Worm (Caenorhabditis elegans) whole organism, L4 larva: ENCODE data around the gene C55C3.6.

Experiments
- F44E2.7 ChIP-seq: fragments of 200-800 bp; sonication (Bioruptor generic); IDR thresholded peaks from 2 replicates; pipeline ENCODE4 v2.1.2; 2022; ENCODE audit warnings: missing genetic modification characterization, missing compliant biosample characterization
- T20F7.1 ChIP-seq: fragments of 200-800 bp; sonication (Bioruptor generic); optimal IDR thresholded peaks from 2 replicates; lab custom pipeline; 2018; ENCODE audit warnings: mild to moderate bottlenecking, missing genetic modification characterization, missing compliant biosample characterization
- T26A8.4 ChIP-seq: fragments of 200-800 bp; sonication (Bioruptor generic); IDR thresholded peaks from 2 replicates; pipeline ENCODE4 v1.3.6; 2022; ENCODE audit warnings: missing genetic modification characterization, missing compliant biosample characterization
- Y5F2A.4 ChIP-seq: fragments of 200-800 bp; sonication (Bioruptor generic); optimal IDR thresholded peaks from 2 replicates; lab custom pipeline; 2018; ENCODE audit warnings: mild to moderate bottlenecking, missing genetic modification characterization, missing compliant biosample characterization
- Y75B8A.6 ChIP-seq: fragments of 200-800 bp; sonication (Bioruptor generic); IDR thresholded peaks from 2 replicates; pipeline ENCODE4 v1.3.6; 2022; ENCODE audit warnings: missing genetic modification reagents, missing genetic modification characterization, missing compliant biosample characterization
- ZK337.2 ChIP-seq: fragments of 200-800 bp; sonication (Bioruptor generic); IDR thresholded peaks from 2 replicates; pipeline ENCODE4 v1.3.6; 2022; ENCODE audit warnings: missing genetic modification reagents, missing genetic modification characterization, missing compliant biosample characterization
- aha-1 ChIP-seq: fragments of 150-350 bp; peaks from one replicate; lab custom pipeline; 2014; ENCODE audit warnings: missing biosample characterization, missing genetic modification characterization
- ceh-44 ChIP-seq: fragments of 200-800 bp; sonication (Bioruptor generic); IDR thresholded peaks from 2 replicates; pipeline ENCODE4 v1.3.6; 2022; ENCODE audit warnings: missing genetic modification reagents, missing genetic modification characterization, missing compliant biosample characterization
- ces-1 ChIP-seq: fragments of 150-350 bp; sonication (generic microtip); optimal IDR thresholded peaks from 4 replicates; lab custom pipeline; 2014; ENCODE audit warnings: missing biosample characterization, missing genetic modification reagents, missing genetic modification characterization
- cey-2 ChIP-seq: sonication (generic microtip); optimal IDR thresholded peaks from 3 replicates; lab custom pipeline; 2017; ENCODE audit warnings: missing genetic modification characterization, mild to moderate bottlenecking, missing compliant biosample characterization, antibody characterized with exemption, borderline replicate concordance; ENCODE audit not compliant: insufficient read depth
- ctbp-1 ChIP-seq: fragments of 200-800 bp; sonication (Bioruptor generic); IDR thresholded peaks from 2 replicates; pipeline ENCODE4 v1.3.6; 2022; ENCODE audit warnings: missing genetic modification reagents, missing genetic modification characterization, missing compliant biosample characterization
- daf-16 ChIP-seq, 3 experiments: sonication (generic microtip); optimal IDR thresholded peaks; 2 replicates each; lab custom pipeline; 2016 to 2017; ENCODE audit warnings: missing genetic modification characterization in 3 of 3, missing genetic modification reagents in 3 of 3, mild to moderate bottlenecking in 2 of 3, missing compliant biosample characterization in 2 of 3, missing biosample characterization in 1 of 3, moderate library complexity in 1 of 3
- dmd-6 ChIP-seq: fragments of 200-800 bp; sonication (Bioruptor generic); IDR thresholded peaks from 2 replicates; pipeline ENCODE4 v1.3.6; 2022; ENCODE audit warnings: missing genetic modification reagents, missing genetic modification characterization, missing compliant biosample characterization
- dpl-1 ChIP-seq: fragments of 150-350 bp; optimal IDR thresholded peaks from 2 replicates; lab custom pipeline; 2014; ENCODE audit warnings: missing biosample characterization, missing genetic modification reagents, missing genetic modification characterization
- dve-1 ChIP-seq: sonication (generic microtip); optimal IDR thresholded peaks from 2 replicates; lab custom pipeline; 2017; ENCODE audit warnings: antibody characterized with exemption, mild to moderate bottlenecking, missing genetic modification characterization, missing compliant biosample characterization; ENCODE audit not compliant: insufficient read depth
- fkh-10 ChIP-seq: fragments of 150-350 bp; optimal IDR thresholded peaks from 2 replicates; lab custom pipeline; 2014; ENCODE audit warnings: missing biosample characterization, missing genetic modification reagents, missing genetic modification characterization
- hif-1 ChIP-seq, 2 experiments: sonication (generic microtip); optimal IDR thresholded peaks; 2 replicates each; lab custom pipeline; 2016 to 2017; ENCODE audit warnings: missing compliant biosample characterization in 2 of 2, missing genetic modification characterization in 2 of 2, missing genetic modification reagents in 2 of 2, missing genotype in 2 of 2, mild to moderate bottlenecking in 1 of 2
- hlh-11 ChIP-seq: fragments of 200-800 bp; sonication (Bioruptor generic); optimal IDR thresholded peaks from 2 replicates; lab custom pipeline; 2018; ENCODE audit warnings: mild to moderate bottlenecking, missing genetic modification characterization, missing compliant biosample characterization
- hlh-30 ChIP-seq: sonication (generic microtip); optimal IDR thresholded peaks from 2 replicates; lab custom pipeline; 2017; ENCODE audit warnings: antibody characterized with exemption, mild to moderate bottlenecking, missing genetic modification characterization, missing compliant biosample characterization; ENCODE audit not compliant: insufficient read depth
- hmg-1.1 ChIP-seq: fragments of 200-800 bp; sonication (Bioruptor generic); IDR thresholded peaks from 2 replicates; pipeline ENCODE4 v1.3.6; 2022; ENCODE audit warnings: missing genetic modification reagents, missing genetic modification characterization, missing compliant biosample characterization
- lim-7 ChIP-seq: fragments of 200-800 bp; sonication (Bioruptor generic); IDR thresholded peaks from 2 replicates; pipeline ENCODE4 v1.3.6; 2022; ENCODE audit warnings: missing genetic modification characterization, missing compliant biosample characterization
- lin-13 ChIP-seq: fragments of 150-350 bp; optimal IDR thresholded peaks from 2 replicates; lab custom pipeline; 2014; ENCODE audit warnings: missing biosample characterization, missing genetic modification reagents, missing genetic modification characterization
- lin-15B ChIP-seq: fragments of 150-350 bp; sonication (generic microtip); optimal IDR thresholded peaks from 3 replicates; lab custom pipeline; 2014; ENCODE audit warnings: missing biosample characterization, missing genetic modification characterization
- lin-38 ChIP-seq: fragments of 200-800 bp; sonication (Bioruptor generic); IDR thresholded peaks from 2 replicates; pipeline ENCODE4 v1.3.6; 2022; ENCODE audit warnings: missing genetic modification reagents, missing genetic modification characterization, missing compliant biosample characterization
- lir-3 ChIP-seq: sonication (generic microtip); optimal IDR thresholded peaks from 2 replicates; lab custom pipeline; 2016; ENCODE audit warnings: mild to moderate bottlenecking, missing genetic modification characterization, missing compliant biosample characterization
- lsy-2 ChIP-seq, 2 experiments: fragments of 150-350 bp in 1 of 2; sonication (generic microtip) in 1 of 2; optimal IDR thresholded peaks; 2 replicates each; lab custom pipeline; 2014 to 2017; ENCODE audit warnings: missing biosample characterization in 2 of 2, missing genetic modification characterization in 2 of 2
- mdl-1 ChIP-seq, 2 experiments: fragments of 150-350 bp in 1 of 2; sonication (generic microtip) in 1 of 2; optimal IDR thresholded peaks; 2 replicates each; lab custom pipeline; 2014 to 2017; ENCODE audit warnings: missing biosample characterization in 2 of 2, missing genetic modification characterization in 2 of 2
- mdt-29 ChIP-seq: fragments of 200-800 bp; sonication (Bioruptor generic); IDR thresholded peaks from 2 replicates; pipeline ENCODE4 v1.3.6; 2022; ENCODE audit warnings: missing genetic modification reagents, missing genetic modification characterization, missing compliant biosample characterization
- mep-1 ChIP-seq: fragments of 150-350 bp; sonication (generic microtip); optimal IDR thresholded peaks from 3 replicates; lab custom pipeline; 2014; ENCODE audit warnings: missing biosample characterization, missing genetic modification characterization
- mes-2 ChIP-seq: sonication (generic microtip); optimal IDR thresholded peaks from 2 replicates; lab custom pipeline; 2016; ENCODE audit warnings: missing genotype, mild to moderate bottlenecking, missing genetic modification characterization, missing compliant biosample characterization; ENCODE audit not compliant: poor library complexity, severe bottlenecking
- mxl-2 ChIP-seq: fragments of 200-800 bp; sonication (Bioruptor generic); conservative IDR thresholded peaks from 2 replicates; pipeline ENCODE4 v1.3.6; 2022; ENCODE audit warnings: missing genetic modification reagents, missing genetic modification characterization, missing compliant biosample characterization
- mxl-3 ChIP-seq: fragments of 200-800 bp; sonication (Bioruptor generic); optimal IDR thresholded peaks from 2 replicates; lab custom pipeline; 2018; ENCODE audit warnings: mild to moderate bottlenecking, missing genetic modification characterization, missing compliant biosample characterization
- nhr-10 ChIP-seq: fragments of 150-350 bp; optimal IDR thresholded peaks from 2 replicates; lab custom pipeline; 2014; ENCODE audit warnings: missing biosample characterization, missing genetic modification characterization
- nhr-102 ChIP-seq: sonication (generic microtip); optimal IDR thresholded peaks from 2 replicates; lab custom pipeline; 2016; ENCODE audit warnings: mild to moderate bottlenecking, missing genetic modification characterization, moderate library complexity, missing compliant biosample characterization
- nhr-11 ChIP-seq: fragments of 150-350 bp; optimal IDR thresholded peaks from 2 replicates; lab custom pipeline; 2014; ENCODE audit warnings: missing biosample characterization, missing genetic modification characterization
- nhr-28 ChIP-seq: fragments of 150-350 bp; optimal IDR thresholded peaks from 2 replicates; lab custom pipeline; 2014; ENCODE audit warnings: missing biosample characterization, missing genetic modification characterization
- nhr-48 ChIP-seq: sonication (generic microtip); optimal IDR thresholded peaks from 2 replicates; lab custom pipeline; 2016; ENCODE audit warnings: mild to moderate bottlenecking, missing genetic modification characterization, missing compliant biosample characterization
- nhr-6 ChIP-seq: fragments of 150-350 bp; optimal IDR thresholded peaks from 2 replicates; lab custom pipeline; 2014; ENCODE audit warnings: missing biosample characterization, missing genetic modification characterization
- nhr-77 ChIP-seq: fragments of 150-350 bp; optimal IDR thresholded peaks from 2 replicates; lab custom pipeline; 2014; ENCODE audit warnings: missing biosample characterization, missing genetic modification characterization
- pha-4 ChIP-seq, 2 experiments: fragments of 150-350 bp in 1 of 2; fragments of 200-800 bp in 1 of 2; sonication (Bioruptor generic) in 1 of 2; IDR thresholded peaks in 1 of 2; optimal IDR thresholded peaks in 1 of 2; 2 replicates each; pipeline versions ENCODE4 v1.3.6 to Lab custom; 2014 to 2022; ENCODE audit warnings: missing genetic modification characterization in 2 of 2, missing genetic modification reagents in 2 of 2, missing biosample characterization in 1 of 2, missing compliant biosample characterization in 1 of 2
- rbr-2 ChIP-seq: sonication (generic microtip); optimal IDR thresholded peaks from 2 replicates; lab custom pipeline; 2016; ENCODE audit warnings: missing genotype, missing genetic modification characterization, missing compliant biosample characterization
- sdz-12 ChIP-seq: fragments of 200-800 bp; sonication (Bioruptor generic); optimal IDR thresholded peaks from 2 replicates; lab custom pipeline; 2018; ENCODE audit warnings: mild to moderate bottlenecking, missing genetic modification characterization, missing compliant biosample characterization
- spr-1 ChIP-seq: sonication (generic microtip); optimal IDR thresholded peaks from 2 replicates; lab custom pipeline; 2016; ENCODE audit warnings: mild to moderate bottlenecking, missing genetic modification characterization, missing compliant biosample characterization
- tra-1 ChIP-seq: fragments of 200-800 bp; sonication (Bioruptor generic); IDR thresholded peaks from 2 replicates; pipeline ENCODE4 v1.3.6; 2022; ENCODE audit warnings: missing genetic modification reagents, missing genetic modification characterization, missing compliant biosample characterization
- unc-62 ChIP-seq, 3 experiments: fragments of 150-350 bp in 1 of 3; sonication (generic microtip); optimal IDR thresholded peaks in 2 of 3; peaks in 1 of 3; 1 replicate in 1 of 3; 2 replicates in 2 of 3; lab custom pipeline; 2014 to 2017; ENCODE audit warnings: missing biosample characterization in 3 of 3, missing genetic modification characterization in 3 of 3, missing genetic modification reagents in 3 of 3, missing genotype in 1 of 3
- zag-1 ChIP-seq: fragments of 150-350 bp; optimal IDR thresholded peaks from 2 replicates; lab custom pipeline; 2014; ENCODE audit warnings: missing biosample characterization, missing genetic modification characterization

Gene C55C3.6

ce11 chrIV:5655966-5656389 is 27.0 kb upstream of the C55C3.6 start:
- TF ChIP-seq pha-4 (GFP tag; IDR thresholded peaks at IDR 0.05; lab: Robert Waterston, UW) (peak; percentile 63; the same call in 1 of the 2 replicates), pha-4 (tag; optimal IDR thresholded peaks at IDR 0.05; lab: Kevin White, UChicago) (no peak), lsy-2 (tag; optimal IDR thresholded peaks at IDR 0.05; lab: Kevin White, UChicago) (peak in 1 of 2 experiments; percentile 59), nhr-10 (tag; lab: Kevin White, UChicago) (peak; percentile 71), T20F7.1 (GFP tag; lab: Kevin White, UChicago) (peak; percentile 53), ZK337.2 (GFP tag; lab: Robert Waterston, UW) (no peak), rbr-2 (tag; lab: Kevin White, UChicago) (peak; percentile 29), lin-13 (GFP tag; lab: Kevin White, UChicago) (peak; percentile 95), nhr-6 (tag; lab: Kevin White, UChicago) (no peak), nhr-11 (tag; lab: Kevin White, UChicago) (peak; percentile 63), dpl-1 (peak; percentile 83), dve-1 (peak; percentile 81), nhr-77 (tag; lab: Kevin White, UChicago) (peak; percentile 72), F44E2.7 (GFP tag; lab: Robert Waterston, UW) (no peak), T26A8.4 (peak; percentile 44), unc-62 (GFP tag; optimal IDR thresholded peaks at IDR 0.05 in 1 of 2; lab: Kevin White, UChicago) (no peak), unc-62 (tag; optimal IDR thresholded peaks at IDR 0.05; lab: Kevin White, UChicago) (no peak), ctbp-1 (GFP tag; lab: Robert Waterston, UW) (no peak), Y5F2A.4 (GFP tag; lab: Kevin White, UChicago) (no peak), mes-2 (tag; lab: Kevin White, UChicago) (peak; percentile 31), nhr-48 (tag; lab: Kevin White, UChicago) (peak; percentile 73), hlh-11 (tag; lab: Kevin White, UChicago) (peak; percentile 87), mdl-1 (tag; optimal IDR thresholded peaks at IDR 0.05; lab: Kevin White, UChicago) (peak in 1 of 2 experiments; percentile 81), sdz-12 (no peak), lir-3 (tag; lab: Kevin White, UChicago) (no peak), nhr-28 (peak; percentile 99), mxl-3 (GFP tag; lab: Kevin White, UChicago) (peak; percentile 46), daf-16 (GFP tag; optimal IDR thresholded peaks at IDR 0.05; lab: Kevin White, UChicago) (no peak), daf-16 (tag; optimal IDR thresholded peaks at IDR 0.05; lab: Kevin White, UChicago) (peak; percentile 30), nhr-102 (peak; percentile 4), ces-1 (no peak), spr-1 (tag; lab: Kevin White, UChicago) (peak; percentile 38), mdt-29 (GFP tag; lab: Robert Waterston, UW) (peak; percentile 22; the same call in 1 of the 2 replicates), hmg-1.1 (GFP tag; lab: Robert Waterston, UW) (peak; percentile 55), zag-1 (tag; lab: Kevin White, UChicago) (no peak), lin-15B (peak; percentile 3), dmd-6 (GFP tag; lab: Robert Waterston, UW) (peak; percentile 79), ceh-44 (no peak), aha-1 (tag; lab: Kevin White, UChicago) (peak; percentile 100), mxl-2 (GFP tag; lab: Robert Waterston, UW) (0 out of 2 replicates have a peak, but pooled peaks have one; percentile 20), mep-1 (peak; percentile 77), lin-38 (GFP tag; lab: Robert Waterston, UW) (0 out of 2 replicates have a peak, but pooled peaks have one; percentile 25), cey-2 (tag; lab: Kevin White, UChicago) (no peak), hlh-30 (peak; percentile 51), Y75B8A.6 (GFP tag; lab: Robert Waterston, UW) (peak; percentile 43; the same call in 1 of the 2 replicates), fkh-10 (GFP tag; lab: Kevin White, UChicago) (no peak), tra-1 (peak; percentile 63; the same call in 1 of the 2 replicates), hif-1 (tag; optimal IDR thresholded peaks at IDR 0.05; lab: Kevin White, UChicago) (peak; percentile 88 to 100), lim-7 (GFP tag; lab: Robert Waterston, UW) (no peak)
